Fruit fly (Drosophila melanogaster): Measurements from ENCODE around the gene CG5849.

CG5849 gene

dm6 chr3R:21758145-21758856, 18.4 kb downstream of the CG5849 start, which contains the start of gene CG42335:
Gene CG42335 (plus strand): TSS chr3R:21758764.
- TF ChIP-seq vri (GFP tag; optimal IDR thresholded peaks at IDR 0.05) (peak; percentile 81), fd59A (GFP tag; optimal IDR thresholded peaks at IDR 0.05) (no peak), svp (GFP tag) (no peak), esn (GFP tag; optimal IDR thresholded peaks at IDR 0.05) (no peak), Eip93F (GFP tag; optimal IDR thresholded peaks at IDR 0.05) (peak; percentile 60), spab (GFP tag; optimal IDR thresholded peaks at IDR 0.05) (no peak), Sox102F (GFP tag; optimal IDR thresholded peaks at IDR 0.05) (no peak)

DNA sequence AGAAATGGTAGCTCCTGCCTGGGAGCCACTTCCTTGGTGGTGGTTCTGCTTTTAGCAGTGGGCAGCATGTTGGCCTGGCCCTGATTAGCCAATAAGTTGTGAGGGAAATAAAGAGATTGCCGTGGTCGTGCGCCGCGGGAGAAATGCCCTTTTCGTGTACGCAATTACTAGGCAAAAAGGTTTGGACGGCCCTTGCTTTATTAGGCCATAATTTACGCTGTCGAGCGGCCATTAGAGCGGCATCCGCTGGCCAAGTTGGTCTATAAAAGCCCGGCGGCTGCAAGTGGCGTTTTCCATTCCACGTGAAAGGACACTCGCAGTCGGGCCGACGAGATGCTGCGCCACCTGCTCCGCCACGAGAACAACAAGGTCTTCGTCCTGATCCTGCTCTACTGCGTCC, 29.3 kb downstream of the CG5849 start, which contains the start of gene Burs:
Gene Burs (plus strand): TSS at position 301 of the 400 bp plus-strand sequence.
- no peak for TF ChIP-seq Met (GFP tag; optimal IDR thresholded peaks at IDR 0.05)
- TF ChIP-seq CG10669 (GFP tag; optimal IDR thresholded peaks at IDR 0.05): no peak
- no peak for TF ChIP-seq Eip75B (GFP tag; optimal IDR thresholded peaks at IDR 0.05)
- no peak for TF ChIP-seq Hr4 (GFP tag; optimal IDR thresholded peaks at IDR 0.05)
- TF ChIP-seq net (GFP tag; optimal IDR thresholded peaks at IDR 0.05): no peak
- no peak for TF ChIP-seq Eip93F (GFP tag; optimal IDR thresholded peaks at IDR 0.05)
- TF ChIP-seq cyc (GFP tag; optimal IDR thresholded peaks at IDR 0.05): no peak
- no peak for TF ChIP-seq Sox102F (GFP tag; optimal IDR thresholded peaks at IDR 0.05)
- TF ChIP-seq CG11902 (GFP tag; optimal IDR thresholded peaks at IDR 0.05): no peak
- TF ChIP-seq lz (GFP tag; optimal IDR thresholded peaks at IDR 0.05): no peak
- TF ChIP-seq CG1621 (tag; optimal IDR thresholded peaks at IDR 0.05): no peak
- TF ChIP-seq pdm3 (GFP tag; optimal IDR thresholded peaks at IDR 0.05): no peak
- TF ChIP-seq CG6163 (GFP tag; IDR thresholded peaks at IDR 0.05): no peak
- TF ChIP-seq CG9139 (GFP tag; optimal IDR thresholded peaks at IDR 0.05): no peak
- no peak for TF ChIP-seq ss (GFP tag; optimal IDR thresholded peaks at IDR 0.05)
- no peak for TF ChIP-seq CG31627 (GFP tag; optimal IDR thresholded peaks at IDR 0.05)
- no peak for TF ChIP-seq Lpt (GFP tag; optimal IDR thresholded peaks at IDR 0.05)
- no peak for TF ChIP-seq CG6808 (GFP tag; optimal IDR thresholded peaks at IDR 0.05)

dm6 chr3R:21775766-21776165, 35.9 kb downstream of the CG5849 start, which contains the start of the genes GABA-B-R2 and CG6800:
Gene GABA-B-R2 (minus strand): TSS chr3R:21775840.
Gene CG6800 (plus strand): TSS chr3R:21776138.
- TF ChIP-seq dac (GFP tag; optimal IDR thresholded peaks at IDR 0.05): no peak
- TF ChIP-seq achi (GFP tag; optimal IDR thresholded peaks at IDR 0.05): peak; percentile 65
- TF ChIP-seq fd59A (GFP tag; optimal IDR thresholded peaks at IDR 0.05): no peak
- no peak for TF ChIP-seq net (GFP tag; optimal IDR thresholded peaks at IDR 0.05)
- no peak for TF ChIP-seq dsx (GFP tag; optimal IDR thresholded peaks at IDR 0.05; ENCODE audit: poor library complexity, severe bottlenecking)

- TF ChIP-seq Hr4 (GFP tag; optimal IDR thresholded peaks at IDR 0.05): no peak
- TF ChIP-seq CG4318 (GFP tag; optimal IDR thresholded peaks at IDR 0.05): no peak
Measured at dm6 chr3R:21777660-21778059, 37.8 kb downstream of the CG5849 start, which contains the start of gene Polr1H. Gene Polr1H (minus strand): TSS chr3R:21777847.

- TF ChIP-seq CG3919 (GFP tag; optimal IDR thresholded peaks at IDR 0.05) (no peak), dsx (GFP tag; optimal IDR thresholded peaks at IDR 0.05; ENCODE audit: poor library complexity, severe bottlenecking) (peak; percentile 79)
Measured at dm6 chr3R:21780086-21780485, 40.2 kb downstream of the CG5849 start.

DNA sequence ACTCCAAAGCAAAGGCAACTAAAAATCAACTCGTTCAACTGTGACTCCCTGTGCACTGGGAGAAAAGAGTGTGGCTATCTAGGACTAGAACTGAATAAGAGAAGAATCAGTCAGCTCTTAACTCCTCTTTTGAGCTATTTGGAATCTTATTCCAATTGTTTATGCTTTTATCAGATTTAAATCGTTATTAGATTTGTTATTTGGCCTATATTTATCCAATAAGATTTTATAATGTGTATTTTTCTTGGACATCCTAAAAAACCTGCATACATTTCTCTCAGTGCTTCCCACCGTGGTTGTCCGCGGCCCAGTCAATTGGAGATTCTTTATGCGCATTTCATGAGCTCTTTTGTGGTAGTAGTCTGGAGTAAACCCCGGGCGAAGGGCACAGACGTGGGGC, 41.5 kb downstream of the CG5849 start:
- TF ChIP-seq CG11762 (GFP tag; optimal IDR thresholded peaks at IDR 0.05; ENCODE audit: insufficient read depth): peak; percentile 90
- TF ChIP-seq Eip75B (GFP tag; optimal IDR thresholded peaks at IDR 0.05): peak; percentile 93
- peak; percentile 90 for TF ChIP-seq CG8319 (GFP tag; optimal IDR thresholded peaks at IDR 0.05)
- peak; percentile 90 for TF ChIP-seq CG1621 (tag; optimal IDR thresholded peaks at IDR 0.05)
- peak; percentile 94 for TF ChIP-seq CG3919 (GFP tag; optimal IDR thresholded peaks at IDR 0.05)
- TF ChIP-seq Smox (GFP tag; optimal IDR thresholded peaks at IDR 0.05): peak; percentile 91
- peak; percentile 92 for TF ChIP-seq cyc (GFP tag; optimal IDR thresholded peaks at IDR 0.05)
- TF ChIP-seq CG6792 (GFP tag; optimal IDR thresholded peaks at IDR 0.05): peak; percentile 92
- peak; percentile 91 for TF ChIP-seq CG34406 (GFP tag; optimal IDR thresholded peaks at IDR 0.05)
- peak; percentile 80 for TF ChIP-seq CG16779 (tag; optimal IDR thresholded peaks at IDR 0.05)
- peak; percentile 79 for TF ChIP-seq fd85E (GFP tag; optimal IDR thresholded peaks at IDR 0.05)
- peak; percentile 91 for TF ChIP-seq achi (GFP tag; optimal IDR thresholded peaks at IDR 0.05)
- TF ChIP-seq CG32006 (GFP tag; optimal IDR thresholded peaks at IDR 0.05): peak; percentile 88
- TF ChIP-seq CG15336 (GFP tag; IDR thresholded peaks at IDR 0.05): peak; percentile 88
- peak; percentile 91 for TF ChIP-seq pdm3 (GFP tag; optimal IDR thresholded peaks at IDR 0.05)
- peak; percentile 87 for TF ChIP-seq CG11902 (GFP tag; optimal IDR thresholded peaks at IDR 0.05)
- peak; percentile 93 for TF ChIP-seq spab (GFP tag; optimal IDR thresholded peaks at IDR 0.05)
- peak; percentile 93 for TF ChIP-seq fd59A (GFP tag; optimal IDR thresholded peaks at IDR 0.05)
- TF ChIP-seq CG10669 (GFP tag; optimal IDR thresholded peaks at IDR 0.05): peak; percentile 94
- peak; percentile 64 for TF ChIP-seq Blimp-1 (GFP tag; optimal IDR thresholded peaks at IDR 0.05)
- peak; percentile 66 for TF ChIP-seq CG4318 (GFP tag; optimal IDR thresholded peaks at IDR 0.05)
